Worm (Caenorhabditis elegans) whole organism, young adult: Measurements from ENCODE around the gene ttn-1.
A peak's percentile ranks its signal among the peaks of the same experiment; 100 is the strongest.

Source experiments
- B0336.3 ChIP-seq: fragments of 200-800 bp; sonication (Bioruptor generic); IDR thresholded peaks from 2 replicates; pipeline ENCODE4 v1.3.6; 2022; ENCODE audit warnings: missing genetic modification characterization, missing compliant biosample characterization
- C06A6.2 ChIP-seq: fragments of 200-800 bp; sonication (Bioruptor generic); conservative IDR thresholded peaks from 2 replicates; pipeline ENCODE4 v1.3.6; 2022; ENCODE audit warnings: missing genetic modification characterization, missing compliant biosample characterization
- F10E7.11 ChIP-seq: sonication (generic microtip); optimal IDR thresholded peaks from 2 replicates; lab custom pipeline; 2017; ENCODE audit warnings: mild to moderate bottlenecking, missing genetic modification characterization, moderate library complexity, missing compliant biosample characterization
- F37B4.10 ChIP-seq: fragments of 200-800 bp; sonication (Bioruptor generic); IDR thresholded peaks from 2 replicates; pipeline ENCODE4 v1.3.6; 2022; ENCODE audit warnings: missing genetic modification characterization, missing compliant biosample characterization
- F39B2.1 ChIP-seq: fragments of 200-800 bp; sonication (Bioruptor generic); IDR thresholded peaks from 2 replicates; pipeline ENCODE4 v1.3.6; 2022; ENCODE audit warnings: missing genetic modification reagents, missing genetic modification characterization, missing compliant biosample characterization
- F49E8.2 ChIP-seq: sonication (generic microtip); optimal IDR thresholded peaks from 3 replicates; lab custom pipeline; 2017; ENCODE audit warnings: missing genetic modification characterization, mild to moderate bottlenecking, missing compliant biosample characterization, antibody characterized with exemption, moderate library complexity; ENCODE audit not compliant: insufficient read depth
- F57A8.1 ChIP-seq: fragments of 200-800 bp; sonication (Bioruptor generic); optimal IDR thresholded peaks from 2 replicates; lab custom pipeline; 2018; ENCODE audit warnings: mild to moderate bottlenecking, missing genetic modification characterization, moderate library complexity, missing compliant biosample characterization
- F57C9.4 ChIP-seq: sonication (generic microtip); optimal IDR thresholded peaks from 2 replicates; lab custom pipeline; 2017; ENCODE audit warnings: mild to moderate bottlenecking, missing genetic modification characterization, missing compliant biosample characterization
- Y53G8AR.9 ChIP-seq: fragments of 200-800 bp; sonication (Bioruptor generic); conservative IDR thresholded peaks from 2 replicates; pipeline ENCODE4 v1.3.6; 2022; ENCODE audit warnings: missing genetic modification reagents, missing genetic modification characterization, missing compliant biosample characterization
- Y67H2A.10 ChIP-seq: fragments of 200-800 bp; sonication (Bioruptor generic); conservative IDR thresholded peaks from 2 replicates; pipeline ENCODE4 v1.3.6; 2022; ENCODE audit warnings: missing genetic modification reagents, missing genetic modification characterization, missing compliant biosample characterization
- Y79H2A.3 ChIP-seq: fragments of 200-800 bp; sonication (Bioruptor generic); conservative IDR thresholded peaks from 2 replicates; pipeline ENCODE4 v1.3.6; 2022; ENCODE audit warnings: missing genetic modification reagents, missing genetic modification characterization, missing compliant biosample characterization
- aptf-2 ChIP-seq: fragments of 200-800 bp; sonication (Bioruptor generic); conservative IDR thresholded peaks from 2 replicates; pipeline ENCODE4 v1.3.6; 2022; ENCODE audit warnings: missing genetic modification reagents, missing genetic modification characterization, missing compliant biosample characterization
- bed-1 ChIP-seq: fragments of 200-800 bp; sonication (Bioruptor generic); IDR thresholded peaks from 2 replicates; pipeline ENCODE4 v1.3.6; 2022; ENCODE audit warnings: missing genetic modification reagents, missing genetic modification characterization, missing compliant biosample characterization
- bed-2 ChIP-seq: fragments of 200-800 bp; sonication (Bioruptor generic); IDR thresholded peaks from 2 replicates; pipeline ENCODE4 v1.3.6; 2022; ENCODE audit warnings: missing genetic modification reagents, missing genetic modification characterization, missing compliant biosample characterization
- ceh-100 ChIP-seq: fragments of 200-800 bp; sonication (Bioruptor generic); IDR thresholded peaks from 2 replicates; pipeline ENCODE4 v1.3.6; 2022; ENCODE audit warnings: missing genetic modification reagents, missing genetic modification characterization, missing compliant biosample characterization
- ceh-27 ChIP-seq: fragments of 200-800 bp; sonication (Bioruptor generic); optimal IDR thresholded peaks from 2 replicates; lab custom pipeline; 2018; ENCODE audit warnings: mild to moderate bottlenecking, missing genetic modification characterization, moderate library complexity, missing compliant biosample characterization
- ceh-58 ChIP-seq: fragments of 200-800 bp; sonication (Bioruptor generic); IDR thresholded peaks from 2 replicates; pipeline ENCODE4 v1.3.6; 2022; ENCODE audit warnings: missing genetic modification characterization, missing compliant biosample characterization
- ceh-91 ChIP-seq: fragments of 200-800 bp; sonication (Bioruptor generic); IDR thresholded peaks from 2 replicates; pipeline ENCODE4 v1.3.6; 2022; ENCODE audit warnings: missing genetic modification reagents, missing genetic modification characterization, missing compliant biosample characterization
- chd-7 ChIP-seq: sonication (generic microtip); optimal IDR thresholded peaks from 2 replicates; lab custom pipeline; 2016; ENCODE audit warnings: mild to moderate bottlenecking, missing genetic modification characterization, moderate library complexity, missing compliant biosample characterization
- dox-1 ChIP-seq: fragments of 200-800 bp; sonication (Bioruptor generic); IDR thresholded peaks from 2 replicates; pipeline ENCODE4 v1.3.6; 2022; ENCODE audit warnings: missing genetic modification reagents, missing genetic modification characterization, missing compliant biosample characterization
- dpl-1 ChIP-seq: fragments of 150-350 bp; optimal IDR thresholded peaks from 2 replicates; lab custom pipeline; 2014; ENCODE audit warnings: missing biosample characterization, missing genetic modification reagents, missing genetic modification characterization
- egl-44 ChIP-seq: fragments of 200-800 bp; sonication (Bioruptor generic); IDR thresholded peaks from 2 replicates; pipeline ENCODE4 v1.3.6; 2022; ENCODE audit warnings: missing genetic modification reagents, missing genetic modification characterization, missing compliant biosample characterization
- gei-17 ChIP-seq: fragments of 200-800 bp; sonication (Bioruptor generic); optimal IDR thresholded peaks from 2 replicates; lab custom pipeline; 2018; ENCODE audit warnings: mild to moderate bottlenecking, missing genetic modification characterization, missing compliant biosample characterization
- hlh-26 ChIP-seq: fragments of 200-800 bp; sonication (Bioruptor generic); conservative IDR thresholded peaks from 2 replicates; pipeline ENCODE4 v1.3.6; 2022; ENCODE audit warnings: missing genetic modification reagents, missing genetic modification characterization, missing compliant biosample characterization
- hmg-20 ChIP-seq: fragments of 200-800 bp; sonication (Bioruptor generic); IDR thresholded peaks from 2 replicates; pipeline ENCODE4 v1.3.6; 2022; ENCODE audit warnings: missing genetic modification reagents, missing genetic modification characterization, missing compliant biosample characterization
- hsf-1 ChIP-seq: fragments of 200-800 bp; sonication (Bioruptor generic); IDR thresholded peaks from 2 replicates; pipeline ENCODE4 v1.3.6; 2022; ENCODE audit warnings: missing genetic modification reagents, missing genetic modification characterization, missing compliant biosample characterization
- lag-1 ChIP-seq: fragments of 200-800 bp; sonication (Bioruptor generic); IDR thresholded peaks from 2 replicates; pipeline ENCODE4 v1.3.6; 2022; ENCODE audit warnings: missing genetic modification reagents, missing genetic modification characterization, missing compliant biosample characterization
- let-526 ChIP-seq: fragments of 200-800 bp; sonication (Bioruptor generic); IDR thresholded peaks from 2 replicates; pipeline ENCODE4 v1.3.6; 2022; ENCODE audit warnings: missing genetic modification reagents, missing genetic modification characterization, missing compliant biosample characterization
- lir-1 ChIP-seq: fragments of 200-800 bp; sonication (Bioruptor generic); conservative IDR thresholded peaks from 2 replicates; pipeline ENCODE4 v1.3.6; 2022; ENCODE audit warnings: missing genetic modification reagents, missing genetic modification characterization, missing compliant biosample characterization
- lsl-1 ChIP-seq: fragments of 200-800 bp; sonication (Bioruptor generic); optimal IDR thresholded peaks from 2 replicates; lab custom pipeline; 2018; ENCODE audit warnings: mild to moderate bottlenecking, missing genetic modification characterization, moderate library complexity, missing compliant biosample characterization
- madf-8 ChIP-seq: fragments of 200-800 bp; sonication (Bioruptor generic); conservative IDR thresholded peaks from 2 replicates; pipeline ENCODE4 v1.3.6; 2022; ENCODE audit warnings: missing genetic modification reagents, missing genetic modification characterization, missing compliant biosample characterization
- mxl-1 ChIP-seq: sonication (generic microtip); optimal IDR thresholded peaks from 2 replicates; lab custom pipeline; 2016; ENCODE audit warnings: missing genetic modification characterization, missing compliant biosample characterization
- nfyb-1 ChIP-seq: fragments of 200-800 bp; sonication (Bioruptor generic); IDR thresholded peaks from 2 replicates; pipeline ENCODE4 v1.3.6; 2022; ENCODE audit warnings: missing genetic modification reagents, missing genetic modification characterization, missing compliant biosample characterization
- nhr-120 ChIP-seq: fragments of 200-800 bp; sonication (Bioruptor generic); IDR thresholded peaks from 2 replicates; pipeline ENCODE4 v1.3.6; 2022; ENCODE audit warnings: missing genetic modification characterization, missing compliant biosample characterization
- nhr-80 ChIP-seq: sonication (generic microtip); optimal IDR thresholded peaks from 2 replicates; lab custom pipeline; 2016; ENCODE audit warnings: missing genetic modification characterization, missing compliant biosample characterization
- nhr-90 ChIP-seq: sonication (generic microtip); optimal IDR thresholded peaks from 2 replicates; lab custom pipeline; 2016; ENCODE audit warnings: missing genotype, mild to moderate bottlenecking, missing genetic modification characterization, missing compliant biosample characterization
- rec-8 ChIP-seq, 2 experiments: sonication (generic microtip); optimal IDR thresholded peaks; 2 replicates each; lab custom pipeline; 2016; ENCODE audit warnings: mild to moderate bottlenecking in 2 of 2, missing genetic modification characterization in 2 of 2, missing genetic modification reagents in 2 of 2, missing genotype in 2 of 2, missing biosample characterization in 1 of 2, missing compliant biosample characterization in 1 of 2, moderate library complexity in 1 of 2
- rpc-1 ChIP-seq, 2 experiments: fragments of 150-350 bp in 1 of 2; sonication (generic microtip) in 1 of 2; optimal IDR thresholded peaks; 2 replicates each; lab custom pipeline; 2014 to 2018; ENCODE audit warnings: missing biosample characterization in 1 of 2, missing genetic modification characterization in 1 of 2, missing genetic modification reagents in 1 of 2, missing genotype in 1 of 2
- sdz-38 ChIP-seq: sonication (generic microtip); optimal IDR thresholded peaks from 2 replicates; lab custom pipeline; 2016; ENCODE audit warnings: missing genotype, missing genetic modification characterization, missing compliant biosample characterization
- snpc-1.1 ChIP-seq: sonication (generic microtip); optimal IDR thresholded peaks from 2 replicates; lab custom pipeline; 2017; ENCODE audit warnings: missing genetic modification characterization, mild to moderate bottlenecking, missing compliant biosample characterization, antibody characterized with exemption, moderate library complexity, missing genotype, missing genetic modification reagents; ENCODE audit not compliant: insufficient read depth
- snpc-1.3 ChIP-seq: sonication (generic microtip); optimal IDR thresholded peaks from 2 replicates; lab custom pipeline; 2017; ENCODE audit warnings: missing genetic modification characterization, mild to moderate bottlenecking, missing compliant biosample characterization, antibody characterized with exemption, moderate library complexity, missing genotype, missing genetic modification reagents; ENCODE audit not compliant: insufficient read depth
- somi-1 ChIP-seq: fragments of 200-800 bp; sonication (Bioruptor generic); optimal IDR thresholded peaks from 2 replicates; lab custom pipeline; 2018; ENCODE audit warnings: mild to moderate bottlenecking, missing genetic modification characterization, missing compliant biosample characterization
- tbp1 ChIP-seq: fragments of 200-800 bp; sonication (Bioruptor generic); optimal IDR thresholded peaks from 2 replicates; lab custom pipeline; 2018; ENCODE audit warnings: mild to moderate bottlenecking, missing genetic modification characterization, missing compliant biosample characterization
- tlf-1 ChIP-seq: fragments of 200-800 bp; sonication (Bioruptor generic); optimal IDR thresholded peaks from 2 replicates; lab custom pipeline; 2018; ENCODE audit warnings: mild to moderate bottlenecking, missing genetic modification characterization, missing compliant biosample characterization
- unc-130 ChIP-seq: sonication (generic microtip); optimal IDR thresholded peaks from 2 replicates; lab custom pipeline; 2016; ENCODE audit warnings: missing genetic modification reagents, missing genetic modification characterization, missing compliant biosample characterization
- zim-3 ChIP-seq: sonication (generic microtip); optimal IDR thresholded peaks from 2 replicates; lab custom pipeline; 2017; ENCODE audit warnings: mild to moderate bottlenecking, missing genetic modification characterization, moderate library complexity, missing compliant biosample characterization
- ztf-22 ChIP-seq: fragments of 200-800 bp; sonication (Bioruptor generic); optimal IDR thresholded peaks from 2 replicates; lab custom pipeline; 2018; ENCODE audit warnings: mild to moderate bottlenecking, missing genetic modification characterization, moderate library complexity, missing compliant biosample characterization
- ztf-6 ChIP-seq: fragments of 200-800 bp; sonication (Bioruptor generic); IDR thresholded peaks from 2 replicates; pipeline ENCODE4 v1.3.6; 2022; ENCODE audit warnings: missing genetic modification reagents, missing genetic modification characterization, missing compliant biosample characterization

The ttn-1 gene

ce11 chrV:6224494-6224959 lies 22.1 kb upstream of the ttn-1 start (continued):
- TF ChIP-seq hmg-20 (peak; percentile 58; the same call in 1 of the 2 replicates), unc-130 (GFP tag; lab: Kevin White, UChicago) (no peak), Y67H2A.10 (no peak), lir-1 (GFP tag; lab: Robert Waterston, UW) (peak; percentile 72), C06A6.2 (GFP tag; lab: Robert Waterston, UW) (peak; percentile 89), mxl-1 (tag; lab: Kevin White, UChicago) (no peak), nhr-80 (tag; lab: Kevin White, UChicago) (peak; percentile 93), ceh-58 (no peak), lsl-1 (GFP tag; lab: Kevin White, UChicago) (no peak), ceh-100 (GFP tag; lab: Robert Waterston, UW) (peak; percentile 52), F57C9.4 (tag; lab: Kevin White, UChicago) (peak; percentile 46), dpl-1 (GFP tag; lab: Kevin White, UChicago) (no peak), nhr-90 (tag; lab: Kevin White, UChicago) (peak; percentile 83), zim-3 (peak; percentile 72), sdz-38 (tag; lab: Kevin White, UChicago) (no peak), F37B4.10 (GFP tag; lab: Robert Waterston, UW) (peak; percentile 84; the same call in 1 of the 2 replicates), let-526 (GFP tag; lab: Robert Waterston, UW) (peak; percentile 86; the same call in 1 of the 2 replicates), F39B2.1 (GFP tag; lab: Robert Waterston, UW) (no peak), ceh-27 (GFP tag; lab: Kevin White, UChicago) (peak; percentile 87), aptf-2 (no peak), lag-1 (GFP tag; lab: Robert Waterston, UW) (no peak), ztf-6 (no peak), B0336.3 (GFP tag; lab: Robert Waterston, UW) (peak; percentile 94), hsf-1 (GFP tag; lab: Robert Waterston, UW) (no peak), F57A8.1 (GFP tag; lab: Kevin White, UChicago) (no peak), dox-1 (GFP tag; lab: Robert Waterston, UW) (peak; percentile 89), nfyb-1 (GFP tag; lab: Robert Waterston, UW) (peak; percentile 93), F10E7.11 (tag; lab: Kevin White, UChicago) (no peak), Y79H2A.3 (GFP tag; lab: Robert Waterston, UW) (no peak), gei-17 (peak; percentile 79), snpc-1.3 (tag; lab: Kevin White, UChicago) (no peak), tbp1 (GFP tag; lab: Kevin White, UChicago) (peak; percentile 61), Y53G8AR.9 (GFP tag; lab: Robert Waterston, UW) (peak; percentile 80), ztf-22 (peak; percentile 57), bed-1 (GFP tag; lab: Robert Waterston, UW) (no peak), madf-8 (GFP tag; lab: Robert Waterston, UW) (no peak), snpc-1.1 (tag; lab: Kevin White, UChicago) (no peak), nhr-120 (no peak), hlh-26 (GFP tag; lab: Robert Waterston, UW) (no peak), ceh-91 (GFP tag; lab: Robert Waterston, UW) (no peak), rpc-1 (optimal IDR thresholded peaks at IDR 0.05; lab: Kevin White, UChicago) (no peak), rpc-1 (tag; optimal IDR thresholded peaks at IDR 0.05; lab: Kevin White, UChicago) (no peak), egl-44 (GFP tag; lab: Robert Waterston, UW) (peak; percentile 83), F49E8.2 (tag; lab: Kevin White, UChicago) (no peak), somi-1 (GFP tag; lab: Kevin White, UChicago) (peak; percentile 93), chd-7 (tag; lab: Kevin White, UChicago) (peak; percentile 94), rec-8 (tag; optimal IDR thresholded peaks at IDR 0.05; lab: Kevin White, UChicago) (no peak), tlf-1 (GFP tag; lab: Kevin White, UChicago) (peak; percentile 83), bed-2 (GFP tag; lab: Robert Waterston, UW) (no peak)
